Fruit fly (Drosophila melanogaster): ENCODE measurements around the gene CG17375.

The CG17375 gene

dm6 chr2L:6833661-6834073 is 28.1 kb upstream of the CG17375 start (continued):
- TF ChIP-seq fd3F (GFP tag; optimal IDR thresholded peaks at IDR 0.05), result no peak
- no peak for TF ChIP-seq ab (GFP tag; optimal IDR thresholded peaks at IDR 0.05)
- TF ChIP-seq maf-S (GFP tag; optimal IDR thresholded peaks at IDR 0.05), result no peak
- no peak for TF ChIP-seq zf30C (GFP tag; optimal IDR thresholded peaks at IDR 0.05)
- no peak for TF ChIP-seq H2.0 (GFP tag; IDR thresholded peaks at IDR 0.05)
- no peak for TF ChIP-seq CG16863 (GFP tag; optimal IDR thresholded peaks at IDR 0.05)
- peak; percentile 5 for TF ChIP-seq phol (tag; optimal IDR thresholded peaks at IDR 0.05)
- TF ChIP-seq mld (GFP tag; IDR thresholded peaks at IDR 0.05; ENCODE audit: partially characterized antibody), result no peak
- no peak for TF ChIP-seq Fer1 (GFP tag; optimal IDR thresholded peaks at IDR 0.05)
- no peak for TF ChIP-seq Spps (tag; optimal IDR thresholded peaks at IDR 0.05)
- no peak for TF ChIP-seq Stat92E (GFP tag; optimal IDR thresholded peaks at IDR 0.05)
- TF ChIP-seq z (GFP tag; IDR thresholded peaks at IDR 0.05), result peak; percentile 77
- TF ChIP-seq Tbp (GFP tag; optimal IDR thresholded peaks at IDR 0.05), result no peak
- peak; percentile 20 for TF ChIP-seq CG8924 (tag; optimal IDR thresholded peaks at IDR 0.05)
- no peak for TF ChIP-seq CG7357 (GFP tag; IDR thresholded peaks at IDR 0.05)
- no peak for TF ChIP-seq hkb (optimal IDR thresholded peaks at IDR 0.05)
- TF ChIP-seq hkb (GFP tag; IDR thresholded peaks at IDR 0.05), result no peak
- TF ChIP-seq Dip2 (GFP tag; IDR thresholded peaks at IDR 0.05), result no peak
- no peak for TF ChIP-seq PHDP (tag; optimal IDR thresholded peaks at IDR 0.05)
- TF ChIP-seq BEAF-32 (GFP tag; optimal IDR thresholded peaks at IDR 0.05), result no peak
- no peak for TF ChIP-seq lilli (GFP tag; optimal IDR thresholded peaks at IDR 0.05)
- TF ChIP-seq NK7.1 (GFP tag; optimal IDR thresholded peaks at IDR 0.05), result no peak
- TF ChIP-seq kay (GFP tag; optimal IDR thresholded peaks at IDR 0.05), result no peak
- no peak for TF ChIP-seq HLHmδ (GFP tag; optimal IDR thresholded peaks at IDR 0.05)
- no peak for TF ChIP-seq lov (optimal IDR thresholded peaks at IDR 0.05)
- TF ChIP-seq lov (GFP tag; IDR thresholded peaks at IDR 0.05), result 0 out of 3 replicates have a peak, but pooled peaks have one; percentile 71
- TF ChIP-seq Atf6 (GFP tag; IDR thresholded peaks at IDR 0.05), result no peak
- no peak for TF ChIP-seq gem (tag; optimal IDR thresholded peaks at IDR 0.05)
- TF ChIP-seq chif (GFP tag; optimal IDR thresholded peaks at IDR 0.05), result no peak
- no peak for TF ChIP-seq Ravus (GFP tag; IDR thresholded peaks at IDR 0.05)
- no peak for TF ChIP-seq Usf (GFP tag; optimal IDR thresholded peaks at IDR 0.05)
- no peak for TF ChIP-seq dmrt99B (tag; optimal IDR thresholded peaks at IDR 0.05)
- TF ChIP-seq CG10321 (GFP tag; IDR thresholded peaks at IDR 0.05), result peak; percentile 88
- no peak for TF ChIP-seq CG6175 (GFP tag; IDR thresholded peaks at IDR 0.05)
- TF ChIP-seq CG3065 (GFP tag; optimal IDR thresholded peaks at IDR 0.05), result no peak
- no peak for TF ChIP-seq CG7839 (tag; optimal IDR thresholded peaks at IDR 0.05)
- no peak for TF ChIP-seq CG11093 (GFP tag; IDR thresholded peaks at IDR 0.05)
- TF ChIP-seq CG1024 (GFP tag; IDR thresholded peaks at IDR 0.05), result no peak
- no peak for TF ChIP-seq Poxn (GFP tag; IDR thresholded peaks at IDR 0.05)
- no peak for TF ChIP-seq CG8765 (GFP tag; IDR thresholded peaks at IDR 0.05)
- TF ChIP-seq bcd (GFP tag; optimal IDR thresholded peaks at IDR 0.05), result no peak
- TF ChIP-seq CG2120 (GFP tag; optimal IDR thresholded peaks at IDR 0.05), result no peak
- no peak for TF ChIP-seq tna (GFP tag; IDR thresholded peaks at IDR 0.05; ENCODE audit: partially characterized antibody)
- TF ChIP-seq ATbp (GFP tag; optimal IDR thresholded peaks at IDR 0.05), result no peak
- no peak for TF ChIP-seq CG7786 (GFP tag; optimal IDR thresholded peaks at IDR 0.05)
- peak; percentile 48 for TF ChIP-seq slbo (GFP tag; IDR thresholded peaks at IDR 0.05)
- no peak for TF ChIP-seq gro (GFP tag; optimal IDR thresholded peaks at IDR 0.05)
- TF ChIP-seq CG9609 (GFP tag; optimal IDR thresholded peaks at IDR 0.05), result no peak
- TF ChIP-seq CG2678 (tag; optimal IDR thresholded peaks at IDR 0.05), result no peak
- no peak for TF ChIP-seq cato (GFP tag; optimal IDR thresholded peaks at IDR 0.05; ENCODE audit: borderline replicate concordance)
- no peak for TF ChIP-seq CG9876 (GFP tag; optimal IDR thresholded peaks at IDR 0.05)
- peak; percentile 99 for TF ChIP-seq cg (GFP tag; optimal IDR thresholded peaks at IDR 0.05)
- TF ChIP-seq CG5245 (GFP tag; optimal IDR thresholded peaks at IDR 0.05), result no peak
